Worm (Caenorhabditis elegans): ENCODE results near the gene C01G12.3.

Gene C01G12.3

DNA sequence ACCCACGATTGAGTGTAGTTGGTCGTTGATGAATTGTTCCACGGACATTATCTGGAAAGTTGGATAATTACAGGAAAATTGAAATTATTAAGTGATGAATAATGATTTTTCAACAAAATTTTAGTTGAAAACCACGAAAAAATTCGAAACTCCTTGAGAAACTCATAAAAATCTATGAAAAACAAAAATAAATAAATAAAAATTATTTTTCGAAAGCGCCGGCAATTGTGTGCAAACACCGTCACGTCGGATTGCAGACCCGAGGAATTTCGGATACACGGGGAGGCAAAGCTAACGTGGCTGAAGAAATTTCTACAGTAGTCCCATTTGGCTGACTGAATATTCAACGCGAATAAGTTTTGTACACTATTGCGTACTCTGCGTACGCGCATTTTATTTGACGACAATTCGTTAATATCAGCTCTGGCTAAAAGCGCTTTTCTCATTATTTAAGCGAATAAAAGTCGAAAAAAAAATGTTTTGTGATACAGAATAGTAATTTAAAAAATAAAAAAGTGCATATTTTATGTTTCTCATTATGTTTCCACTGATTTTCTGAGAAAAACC lies 20.5 kb downstream of the C01G12.3 start, which contains the start of gene mog-4 (continued):
- peak; percentile 100 for TF ChIP-seq hmg-1.1 (GFP tag; IDR thresholded peaks at IDR 0.05)
- peak; percentile 79 for TF ChIP-seq dpl-1 (GFP tag; optimal IDR thresholded peaks at IDR 0.05)
- peak; percentile 100 for TF ChIP-seq dmd-6 (GFP tag; IDR thresholded peaks at IDR 0.05)
- TF ChIP-seq arid-1 (GFP tag; conservative IDR thresholded peaks at IDR 0.05) = peak; percentile 98
- peak; percentile 100 for TF ChIP-seq dmd-9 (GFP tag; IDR thresholded peaks at IDR 0.05)
- TF ChIP-seq nhr-237 (tag; optimal IDR thresholded peaks at IDR 0.05) = peak; percentile 54
- TF ChIP-seq gei-8 (GFP tag; optimal IDR thresholded peaks at IDR 0.05) = peak; percentile 41
- peak; percentile 92 for TF ChIP-seq duxl-1 (tag; optimal IDR thresholded peaks at IDR 0.05; ENCODE audit: poor library complexity)
- peak; percentile 83 for TF ChIP-seq dmd-8 (GFP tag; IDR thresholded peaks at IDR 0.05)
- TF ChIP-seq saeg-2 (GFP tag; IDR thresholded peaks at IDR 0.05) = peak; percentile 98
- peak; percentile 98 for TF ChIP-seq D1046.2 (GFP tag; IDR thresholded peaks at IDR 0.05)
- TF ChIP-seq nhr-102 (tag; optimal IDR thresholded peaks at IDR 0.05) = peak; percentile 95
- TF ChIP-seq F10B5.3 (tag; optimal IDR thresholded peaks at IDR 0.05) = peak; percentile 74
- TF ChIP-seq nhr-11 (tag; optimal IDR thresholded peaks at IDR 0.05) = peak; percentile 79
- peak; percentile 100 for TF ChIP-seq madf-9 (GFP tag; conservative IDR thresholded peaks at IDR 0.05)
- TF ChIP-seq daf-19 (GFP tag; conservative IDR thresholded peaks at IDR 0.05) = peak; percentile 98
- peak; percentile 77; the same call in 1 of the 2 replicates for TF ChIP-seq F44E2.7 (GFP tag; IDR thresholded peaks at IDR 0.05)
- TF ChIP-seq nhr-28 (tag; optimal IDR thresholded peaks at IDR 0.05) = peak; percentile 58
- TF ChIP-seq mdt-29 (GFP tag; IDR thresholded peaks at IDR 0.05) = peak; percentile 99
- peak; percentile 90 for TF ChIP-seq mep-1 (tag; optimal IDR thresholded peaks at IDR 0.05)
- TF ChIP-seq Y5F2A.4 (GFP tag; optimal IDR thresholded peaks at IDR 0.05) = peak; percentile 64
- peak; percentile 99 to 100 for TF ChIP-seq madf-5 (GFP tag; IDR thresholded peaks at IDR 0.05)
- peak; percentile 100 for TF ChIP-seq zfp-3 (GFP tag; conservative IDR thresholded peaks at IDR 0.05)
- peak; percentile 91 for TF ChIP-seq snpc-1.2 (GFP tag; IDR thresholded peaks at IDR 0.05)
- peak; percentile 98 for TF ChIP-seq lin-29 (GFP tag; IDR thresholded peaks at IDR 0.05)
- peak; percentile 70 to 92 for TF ChIP-seq daf-16 (GFP tag; optimal IDR thresholded peaks at IDR 0.05)
- TF ChIP-seq daf-16 (tag; optimal IDR thresholded peaks at IDR 0.05) = peak; percentile 76
- TF ChIP-seq dve-1 (tag; optimal IDR thresholded peaks at IDR 0.05; ENCODE audit: insufficient read depth) = peak; percentile 94
- TF ChIP-seq egl-43 (GFP tag; IDR thresholded peaks at IDR 0.05) = peak; percentile 98
- peak; percentile 61 for TF ChIP-seq lir-3 (tag; optimal IDR thresholded peaks at IDR 0.05)
- peak; percentile 98 for TF ChIP-seq mes-2 (tag; optimal IDR thresholded peaks at IDR 0.05; ENCODE audit: poor library complexity, severe bottlenecking)
- peak; percentile 95 for TF ChIP-seq hlh-11 (tag; optimal IDR thresholded peaks at IDR 0.05)
- TF ChIP-seq tag-97 (GFP tag; IDR thresholded peaks at IDR 0.05) = peak; percentile 100
- peak; percentile 100 for TF ChIP-seq Y75B8A.6 (GFP tag; IDR thresholded peaks at IDR 0.05)
- TF ChIP-seq nhr-41 (GFP tag; IDR thresholded peaks at IDR 0.05) = peak; percentile 98
- TF ChIP-seq php-3 (GFP tag; IDR thresholded peaks at IDR 0.05) = peak; percentile 99
- peak; percentile 100 for TF ChIP-seq vab-7 (GFP tag; IDR thresholded peaks at IDR 0.05)
- peak; percentile 43 for TF ChIP-seq nhr-76 (tag; optimal IDR thresholded peaks at IDR 0.05)
- TF ChIP-seq lsy-2 (tag; optimal IDR thresholded peaks at IDR 0.05) = peak; percentile 97 to 99
- TF ChIP-seq nhr-42 (GFP tag; IDR thresholded peaks at IDR 0.05) = peak; percentile 100
- peak; percentile 73 for TF ChIP-seq sdz-12 (GFP tag; optimal IDR thresholded peaks at IDR 0.05)
- peak; percentile 57 for TF ChIP-seq ceh-32 (tag; optimal IDR thresholded peaks at IDR 0.05; ENCODE audit: poor library complexity)
- TF ChIP-seq mdl-1 (tag; optimal IDR thresholded peaks at IDR 0.05) = peak in 1 of 2 experiments; percentile 83
- TF ChIP-seq nhr-77 (tag; optimal IDR thresholded peaks at IDR 0.05) = peak; percentile 99
